Worm (Caenorhabditis elegans) whole organism, early embryonic: Measurements from ENCODE around the gene slo-2.

Experiments used
- F13C5.2 ChIP-seq: sonication (generic microtip); optimal IDR thresholded peaks from 2 replicates; lab custom pipeline; 2017; ENCODE audit warnings: mild to moderate bottlenecking, missing genetic modification characterization, inconsistent platforms, missing compliant biosample characterization
- aly-1 ChIP-seq: sonication (generic microtip); optimal IDR thresholded peaks from 2 replicates; lab custom pipeline; 2016; ENCODE audit warnings: missing genetic modification characterization, missing compliant biosample characterization
- ama-1 ChIP-seq: fragments of 150-350 bp; optimal IDR thresholded peaks from 2 replicates; lab custom pipeline; 2014
- ceh-36 ChIP-seq: sonication (generic microtip); optimal IDR thresholded peaks from 2 replicates; lab custom pipeline; 2016; ENCODE audit warnings: missing genetic modification characterization, inconsistent platforms, missing compliant biosample characterization
- flt-1 ChIP-seq: fragments of 200-800 bp; sonication (Bioruptor generic); IDR thresholded peaks from 2 replicates; pipeline ENCODE4 v1.3.6; 2022; ENCODE audit warnings: missing genetic modification characterization, missing compliant biosample characterization
- hmbx-1 ChIP-seq: sonication (generic microtip); optimal IDR thresholded peaks from 2 replicates; lab custom pipeline; 2016; ENCODE audit warnings: mild to moderate bottlenecking, missing genetic modification characterization, missing compliant biosample characterization
- hmg-4 ChIP-seq: fragments of 200-800 bp; sonication (Bioruptor generic); optimal IDR thresholded peaks from 2 replicates; lab custom pipeline; 2018; ENCODE audit warnings: mild to moderate bottlenecking, missing genetic modification characterization, missing compliant biosample characterization
- pes-1 ChIP-seq: fragments of 200-800 bp; sonication (Bioruptor generic); IDR thresholded peaks from 2 replicates; pipeline ENCODE4 v1.3.6; 2022; ENCODE audit warnings: missing genetic modification reagents, missing genetic modification characterization, missing compliant biosample characterization
- scrt-1 ChIP-seq: fragments of 200-800 bp; sonication (Bioruptor generic); IDR thresholded peaks from 2 replicates; pipeline ENCODE4 v1.3.6; 2022; ENCODE audit warnings: missing genetic modification characterization, missing compliant biosample characterization
- tbx-37 ChIP-seq: fragments of 200-800 bp; sonication (Bioruptor generic); conservative IDR thresholded peaks from 2 replicates; pipeline ENCODE4 v1.3.6; 2022; ENCODE audit warnings: missing genetic modification reagents, missing genetic modification characterization, missing compliant biosample characterization
- tra-4 ChIP-seq: sonication (generic microtip); optimal IDR thresholded peaks from 2 replicates; lab custom pipeline; 2017; ENCODE audit warnings: missing genetic modification characterization, missing compliant biosample characterization

DNA sequence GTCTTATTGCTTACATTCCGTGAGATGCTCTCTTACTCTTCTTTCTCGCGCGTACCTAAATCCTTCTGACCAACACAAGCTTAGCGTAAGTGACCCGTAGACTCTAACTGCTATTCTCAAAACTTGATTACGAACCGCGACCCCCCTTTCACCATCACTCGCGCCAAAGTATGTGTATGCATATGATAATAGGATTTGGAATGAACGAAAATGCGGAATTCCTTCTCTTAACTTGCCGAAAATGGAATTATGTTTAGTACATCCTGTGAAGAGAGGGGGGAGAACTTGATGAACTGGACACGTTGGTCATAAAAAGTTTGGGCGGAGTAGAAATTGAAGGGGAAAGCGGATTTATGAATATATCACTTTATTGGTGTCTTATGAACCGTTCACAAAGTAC, 18.8 kb downstream of the slo-2 start:
- no peak for TF ChIP-seq flt-1
- TF ChIP-seq F13C5.2 (tag; lab: Kevin White, UChicago): no peak
- TF ChIP-seq ama-1 (lab: Kevin White, UChicago): no peak
- TF ChIP-seq pes-1 (GFP tag; lab: Robert Waterston, UW): no peak
- TF ChIP-seq hmbx-1 (tag; lab: Kevin White, UChicago): no peak
- no peak for TF ChIP-seq tbx-37
- TF ChIP-seq ceh-36 (tag; lab: Kevin White, UChicago): no peak
- no peak for TF ChIP-seq hmg-4 (GFP tag; lab: Kevin White, UChicago)
- TF ChIP-seq tra-4 (tag; lab: Kevin White, UChicago): no peak
- TF ChIP-seq aly-1 (tag; lab: Kevin White, UChicago): no peak
- TF ChIP-seq scrt-1 (GFP tag; lab: Robert Waterston, UW): no peak
